Fruit fly (Drosophila melanogaster): ENCODE results near the gene CG17734.

Gene CG17734

DNA sequence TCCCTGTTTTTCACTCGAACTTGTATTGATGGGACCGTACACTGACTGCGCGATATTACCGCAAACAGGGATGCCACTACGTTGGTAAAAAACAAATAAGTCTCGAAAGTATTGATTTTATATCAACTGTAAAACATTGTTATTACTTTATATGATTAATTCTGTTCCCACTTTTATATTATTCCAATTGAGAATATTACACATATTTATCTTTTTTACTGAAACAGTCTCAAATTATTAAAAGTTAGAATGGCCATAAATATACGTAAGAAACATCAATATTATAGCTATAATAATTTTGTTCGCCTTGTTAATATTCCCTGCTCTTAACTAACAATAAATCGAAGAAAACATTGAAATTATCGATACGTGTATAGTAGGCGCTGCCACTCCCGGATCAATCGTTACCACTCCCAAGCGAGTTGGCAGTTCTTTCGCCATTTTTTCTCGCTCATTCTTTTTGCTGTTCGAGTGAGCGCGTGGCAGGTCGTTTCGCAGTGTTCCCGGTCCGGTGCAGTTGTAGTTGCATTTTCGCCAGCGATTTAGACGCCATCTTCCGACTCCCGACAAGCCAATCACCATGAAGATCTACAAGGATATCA lies 33.9 kb downstream of the CG17734 start, which contains the start of the genes SdhC and Tctp:
Gene SdhC, minus strand, starts transcription at position 49 of the 602 bp plus-strand sequence.
Gene Tctp, plus strand, starts transcription at position 447 of the 602 bp plus-strand sequence.
- TF ChIP-seq Ets98B (GFP tag; IDR thresholded peaks at IDR 0.05) (peak; percentile 36), CG12605 (GFP tag; IDR thresholded peaks at IDR 0.05) (no peak), CG14655 (GFP tag; optimal IDR thresholded peaks at IDR 0.05) (no peak), CG8159 (tag; optimal IDR thresholded peaks at IDR 0.05) (peak; percentile 47), CG10348 (GFP tag; IDR thresholded peaks at IDR 0.05) (no peak), CG9948 (tag; optimal IDR thresholded peaks at IDR 0.05) (peak; percentile 3), Pif1B (GFP tag; optimal IDR thresholded peaks at IDR 0.05) (peak; percentile 14), Snoo (tag; optimal IDR thresholded peaks at IDR 0.05) (peak; percentile 4), CG32121 (GFP tag; IDR thresholded peaks at IDR 0.05) (no peak), D1 (tag; optimal IDR thresholded peaks at IDR 0.05) (no peak), Pif1A (GFP tag; optimal IDR thresholded peaks at IDR 0.05) (peak; percentile 52), CG17806 (tag; optimal IDR thresholded peaks at IDR 0.05) (no peak), CG34367 (tag; optimal IDR thresholded peaks at IDR 0.05) (peak; percentile 4), CG13204 (GFP tag; optimal IDR thresholded peaks at IDR 0.05) (no peak), gl (tag; optimal IDR thresholded peaks at IDR 0.05) (no peak), fd96Ca (GFP tag; IDR thresholded peaks at IDR 0.05) (no peak), CG15710 (tag; optimal IDR thresholded peaks at IDR 0.05) (peak; percentile 18), CG4496 (GFP tag; IDR thresholded peaks at IDR 0.05) (no peak), CG8301 (tag; optimal IDR thresholded peaks at IDR 0.05) (peak; percentile 15), rn (GFP tag; IDR thresholded peaks at IDR 0.05) (no peak), EcR (GFP tag; optimal IDR thresholded peaks at IDR 0.05) (no peak)

DNA sequence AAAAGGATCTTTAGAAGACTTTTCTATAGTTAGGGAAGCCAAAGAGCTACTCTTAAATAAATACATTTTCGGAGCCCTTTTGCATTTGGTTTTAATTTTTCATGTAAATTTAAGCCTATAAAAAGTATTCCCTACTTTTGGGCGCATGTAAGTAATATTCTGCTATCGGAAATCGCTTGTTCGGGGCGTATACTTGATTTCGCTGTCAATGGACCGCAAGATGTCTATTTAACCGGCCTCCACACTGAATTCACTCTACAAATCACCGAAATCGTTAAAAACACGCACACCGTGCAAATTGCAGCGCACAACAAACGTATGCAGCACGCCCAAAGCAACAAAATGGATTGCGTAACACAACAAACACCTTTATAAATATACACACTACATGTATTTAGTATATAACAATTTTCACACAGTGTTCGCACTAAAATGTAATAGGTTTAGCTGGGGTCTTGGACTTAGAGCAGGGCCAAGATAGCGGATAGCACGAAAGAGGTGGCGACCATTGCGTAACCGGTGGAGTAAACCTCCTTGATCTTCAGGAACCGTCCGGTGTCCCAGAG lies 35.0 kb downstream of the CG17734 start:
- peak; percentile 42 for TF ChIP-seq EcR (GFP tag; optimal IDR thresholded peaks at IDR 0.05)
- TF ChIP-seq CG10348 (GFP tag; IDR thresholded peaks at IDR 0.05): no peak

DNA sequence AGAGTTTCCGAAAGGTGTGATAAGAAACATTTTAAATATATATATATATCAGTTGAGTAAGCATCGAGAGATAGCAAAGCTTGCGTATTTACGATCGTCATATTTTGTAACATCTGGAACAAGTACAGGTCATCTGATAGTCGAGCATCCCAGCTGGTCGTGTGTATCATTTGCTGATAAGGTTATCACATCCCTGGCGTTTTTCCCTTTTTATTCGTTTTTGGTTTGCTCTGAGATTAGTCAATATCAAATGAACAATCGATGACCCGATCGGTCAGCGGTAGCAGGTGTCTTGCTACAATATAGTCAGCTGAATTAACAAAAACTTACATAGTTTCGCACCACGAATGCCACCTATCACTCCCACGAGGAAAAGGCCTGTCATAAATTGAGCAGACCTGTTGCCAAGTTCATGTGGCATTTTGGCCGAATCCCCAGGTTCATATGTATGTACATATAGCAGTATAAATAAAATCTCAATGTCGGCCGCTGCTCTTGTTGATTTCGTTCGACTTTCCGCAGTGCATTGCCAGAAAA lies 42.8 kb downstream of the CG17734 start:
- TF ChIP-seq fd96Ca (GFP tag; IDR thresholded peaks at IDR 0.05) (peak; percentile 71; the same call in 2 of the 3 replicates), CG12605 (GFP tag; IDR thresholded peaks at IDR 0.05) (no peak), Pif1B (GFP tag; optimal IDR thresholded peaks at IDR 0.05) (peak; percentile 80), rn (GFP tag; IDR thresholded peaks at IDR 0.05) (no peak), CG32121 (GFP tag; IDR thresholded peaks at IDR 0.05) (peak; percentile 67), CG8301 (tag; optimal IDR thresholded peaks at IDR 0.05) (peak; percentile 57), D1 (tag; optimal IDR thresholded peaks at IDR 0.05) (no peak), CG34367 (tag; optimal IDR thresholded peaks at IDR 0.05) (peak; percentile 24), CG15710 (tag; optimal IDR thresholded peaks at IDR 0.05) (peak; percentile 49), CG8159 (tag; optimal IDR thresholded peaks at IDR 0.05) (peak; percentile 67), Pif1A (GFP tag; optimal IDR thresholded peaks at IDR 0.05) (peak; percentile 81), CG17806 (tag; optimal IDR thresholded peaks at IDR 0.05) (peak; percentile 64), CG10348 (GFP tag; IDR thresholded peaks at IDR 0.05) (no peak), CG9948 (tag; optimal IDR thresholded peaks at IDR 0.05) (peak; percentile 50), EcR (GFP tag; optimal IDR thresholded peaks at IDR 0.05) (no peak), CG14655 (GFP tag; optimal IDR thresholded peaks at IDR 0.05) (peak; percentile 67), CG4496 (GFP tag; IDR thresholded peaks at IDR 0.05) (peak; percentile 65; the same call in 2 of the 3 replicates), Snoo (tag; optimal IDR thresholded peaks at IDR 0.05) (peak; percentile 62), gl (tag; optimal IDR thresholded peaks at IDR 0.05) (no peak), CG13204 (GFP tag; optimal IDR thresholded peaks at IDR 0.05) (no peak), Ets98B (GFP tag; IDR thresholded peaks at IDR 0.05) (peak; percentile 57; the same call in 1 of the 2 replicates)

DNA sequence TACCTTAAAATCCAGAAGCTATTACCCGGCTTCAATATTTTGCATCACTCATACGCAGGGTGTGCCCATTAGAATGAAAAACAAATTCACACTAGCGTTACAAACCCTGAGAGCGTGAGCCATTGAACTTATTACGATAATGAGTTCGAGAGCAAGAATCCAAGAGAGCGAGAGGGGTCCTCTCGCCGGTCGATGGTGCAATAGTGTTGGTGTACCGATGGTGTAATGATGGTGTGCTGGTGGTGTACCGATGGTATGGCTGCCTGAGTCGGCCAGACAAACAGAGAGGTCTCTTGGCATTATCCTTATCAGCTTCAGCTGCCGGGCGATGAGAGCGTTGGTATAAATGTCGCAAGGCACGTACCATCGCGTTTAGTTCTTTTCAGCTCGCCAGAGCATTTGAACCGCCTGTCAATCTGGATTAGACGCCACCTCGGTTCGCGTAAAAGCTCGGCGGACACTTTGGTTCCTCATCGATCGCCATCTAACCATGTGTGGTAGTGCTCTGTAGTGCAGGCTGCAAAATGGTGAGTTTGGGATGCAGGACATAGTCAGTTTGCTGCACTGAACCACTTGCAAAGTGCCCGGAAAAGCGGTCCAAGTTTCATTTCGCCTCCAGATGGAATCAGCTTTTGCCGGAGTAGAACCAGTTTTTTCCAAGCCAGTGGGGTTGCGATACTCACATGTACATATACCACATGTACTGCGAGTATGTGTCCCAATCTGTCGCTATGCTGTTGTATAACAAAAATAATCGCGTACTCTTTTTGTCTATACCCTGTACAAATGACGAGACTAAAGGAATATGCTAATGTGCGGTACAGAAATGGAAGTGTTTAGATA lies 43.5 kb downstream of the CG17734 start:
- TF ChIP-seq EcR (GFP tag; optimal IDR thresholded peaks at IDR 0.05) (peak; percentile 94), CG34367 (tag; optimal IDR thresholded peaks at IDR 0.05) (no peak)

DNA sequence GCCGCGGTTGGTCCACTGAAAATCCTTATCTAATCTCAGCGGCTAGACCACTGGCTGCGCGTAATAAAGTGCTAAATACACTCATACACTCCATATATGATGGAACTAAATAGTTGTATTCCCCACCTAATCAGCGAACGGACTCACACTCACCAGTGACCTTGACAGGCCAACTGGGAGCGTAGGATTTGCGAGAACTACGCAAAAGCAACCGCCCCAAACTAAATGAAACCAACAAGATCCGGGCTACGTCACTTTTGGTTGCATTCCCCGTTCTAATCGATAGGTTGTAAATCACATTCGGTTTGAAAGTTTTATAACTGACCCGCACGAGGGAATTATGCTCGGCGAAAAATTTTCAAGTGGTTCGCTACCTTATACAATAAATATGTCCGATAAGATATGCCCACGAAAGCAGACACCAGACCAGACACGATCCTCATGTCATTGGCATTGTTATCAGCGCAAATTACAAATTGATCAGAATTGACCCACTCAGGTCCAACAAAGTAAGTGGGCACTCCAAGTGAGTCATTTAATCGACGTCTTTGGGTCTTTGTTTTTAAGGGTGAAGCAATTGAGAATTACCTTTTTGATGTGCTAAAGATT lies 44.5 kb downstream of the CG17734 start:
- TF ChIP-seq Pif1A (GFP tag; optimal IDR thresholded peaks at IDR 0.05): no peak
- peak; percentile 29 for TF ChIP-seq Snoo (tag; optimal IDR thresholded peaks at IDR 0.05)

DNA sequence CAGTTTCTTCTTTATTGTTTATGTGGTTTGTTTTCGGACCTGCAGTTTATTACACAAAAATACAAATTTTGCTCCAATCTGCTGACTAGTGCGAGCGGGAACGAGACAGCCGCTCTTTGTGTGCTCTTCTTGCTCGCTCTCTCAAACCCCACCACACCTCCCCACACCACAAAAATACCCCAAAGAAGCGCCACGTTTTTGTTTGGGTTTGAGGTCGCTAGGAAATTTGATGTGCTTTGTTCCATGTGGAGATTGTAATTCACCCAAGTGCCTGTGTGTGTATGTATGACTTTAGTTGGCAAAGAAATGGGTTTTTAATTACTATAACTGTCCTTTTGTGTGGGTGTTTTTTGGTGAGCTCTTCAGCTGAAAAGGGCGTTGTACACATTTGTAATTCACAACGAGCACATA lies 45.7 kb downstream of the CG17734 start:
- TF ChIP-seq CG17806 (tag; optimal IDR thresholded peaks at IDR 0.05): no peak
- TF ChIP-seq CG15710 (tag; optimal IDR thresholded peaks at IDR 0.05): no peak
- 0 out of 2 replicates have a peak, but pooled peaks have one; percentile 35 for TF ChIP-seq CG12605 (GFP tag; IDR thresholded peaks at IDR 0.05)
- TF ChIP-seq CG32121 (GFP tag; IDR thresholded peaks at IDR 0.05): 0 out of 2 replicates have a peak, but pooled peaks have one; percentile 14
- peak; percentile 47; the same call in 1 of the 3 replicates for TF ChIP-seq fd96Ca (GFP tag; IDR thresholded peaks at IDR 0.05)
- TF ChIP-seq CG4496 (GFP tag; IDR thresholded peaks at IDR 0.05): 0 out of 3 replicates have a peak, but pooled peaks have one; percentile 11
